ENCODE assay signal across 1 fruit fly cellular context in genomic region chr3R:24565748-24566239, dm6.
TF ChIP-seq lines count a peak whose summit lies in the region.

No protein-coding gene starts in this region.

TF ChIP-seq in whole organism, embryonic, 481 proteins besides CTCF, POLR2A, EP300 and RAD21 (continued from another document):
- TF ChIP-seq sug (tag; optimal IDR thresholded peaks at IDR 0.05; lab: Kevin White, UChicago) (peak; percentile 78), cato (GFP tag; optimal IDR thresholded peaks at IDR 0.05; lab: Kevin White, UChicago; ENCODE audit: borderline replicate concordance) (no peak), rib (GFP tag; IDR thresholded peaks at IDR 0.05; lab: Robert Waterston, UW) (no peak; the same call in none of the 2 replicates), Asciz (GFP tag; optimal IDR thresholded peaks at IDR 0.05; lab: Kevin White, UChicago) (peak; percentile 60), vnd (GFP tag; IDR thresholded peaks at IDR 0.05; lab: Robert Waterston, UW; ENCODE audit: partially characterized antibody) (no peak), CG17186 (GFP tag; optimal IDR thresholded peaks at IDR 0.05; lab: Kevin White, UChicago) (peak; percentile 2), CG18011 (GFP tag; optimal IDR thresholded peaks at IDR 0.05; lab: Kevin White, UChicago) (peak; percentile 60), danr (GFP tag; IDR thresholded peaks at IDR 0.05; lab: Robert Waterston, UW) (no peak), abd-A (tag; optimal IDR thresholded peaks at IDR 0.05; lab: Kevin White, UChicago) (peak; percentile 99), Poxn (GFP tag; IDR thresholded peaks at IDR 0.05; lab: Robert Waterston, UW) (no peak), Mad (GFP tag; optimal IDR thresholded peaks at IDR 0.05; lab: Kevin White, UChicago) (peak; percentile 26), slp2 (GFP tag; optimal IDR thresholded peaks at IDR 0.05; lab: Kevin White, UChicago) (no peak), CG1024 (GFP tag; IDR thresholded peaks at IDR 0.05; lab: Robert Waterston, UW) (no peak), CG4707 (GFP tag; optimal IDR thresholded peaks at IDR 0.05; lab: Kevin White, UChicago) (peak; percentile 68), CG7372 (GFP tag; IDR thresholded peaks at IDR 0.05; lab: Robert Waterston, UW) (no peak), sens (GFP tag; lab: Kevin White, UChicago) (peak; percentile 91), oc (tag; optimal IDR thresholded peaks at IDR 0.05; lab: Kevin White, UChicago) (peak; percentile 56), Hmr (GFP tag; optimal IDR thresholded peaks at IDR 0.05; lab: Kevin White, UChicago) (peak; percentile 81), gt (GFP tag; IDR thresholded peaks at IDR 0.05; lab: Robert Waterston, UW) (no peak), CG10267 (tag; optimal IDR thresholded peaks at IDR 0.05; lab: Kevin White, UChicago) (peak; percentile 11), ems (GFP tag; optimal IDR thresholded peaks at IDR 0.05; lab: Kevin White, UChicago) (no peak), shn (GFP tag; optimal IDR thresholded peaks at IDR 0.05; lab: Kevin White, UChicago) (no peak), E2f1 (GFP tag; IDR thresholded peaks at IDR 0.05; lab: Robert Waterston, UW) (peak; percentile 16; the same call in 1 of the 2 replicates), CG10274 (GFP tag; optimal IDR thresholded peaks at IDR 0.05; lab: Kevin White, UChicago) (no peak), jigr1 (GFP tag; IDR thresholded peaks at IDR 0.05; lab: Robert Waterston, UW) (no peak), tup (GFP tag; optimal IDR thresholded peaks at IDR 0.05; lab: Kevin White, UChicago) (no peak), ERR (GFP tag; optimal IDR thresholded peaks at IDR 0.05; lab: Kevin White, UChicago) (no peak), CG6175 (GFP tag; IDR thresholded peaks at IDR 0.05; lab: Robert Waterston, UW) (no peak), Trl (optimal IDR thresholded peaks at IDR 0.05; lab: Kevin White, UChicago) (peak; percentile 91 to 100), Trl (GFP tag; optimal IDR thresholded peaks at IDR 0.05; lab: Kevin White, UChicago) (peak; percentile 68), D19B (GFP tag; optimal IDR thresholded peaks at IDR 0.05; lab: Kevin White, UChicago) (no peak), CG3407 (GFP tag; optimal IDR thresholded peaks at IDR 0.05; lab: Kevin White, UChicago) (peak; percentile 69), Deaf1 (tag; optimal IDR thresholded peaks at IDR 0.05; lab: Kevin White, UChicago) (peak; percentile 62), CG43689 (GFP tag; IDR thresholded peaks at IDR 0.05; lab: Robert Waterston, UW) (no peak), CG3726 (GFP tag; IDR thresholded peaks at IDR 0.05; lab: Robert Waterston, UW) (no peak; the same call in 2 of the 3 replicates), CG1832 (GFP tag; optimal IDR thresholded peaks at IDR 0.05; lab: Kevin White, UChicago) (no peak), slbo (GFP tag; IDR thresholded peaks at IDR 0.05; lab: Robert Waterston, UW) (no peak), trh (GFP tag; optimal IDR thresholded peaks at IDR 0.05; lab: Kevin White, UChicago) (peak; percentile 16), repo (GFP tag; optimal IDR thresholded peaks at IDR 0.05; lab: Kevin White, UChicago) (no peak), da (GFP tag; optimal IDR thresholded peaks at IDR 0.05; lab: Kevin White, UChicago) (no peak), CG3065 (GFP tag; optimal IDR thresholded peaks at IDR 0.05; lab: Kevin White, UChicago) (no peak), CG2199 (GFP tag; IDR thresholded peaks at IDR 0.05; lab: Robert Waterston, UW) (no peak)
